Fruit fly (Drosophila melanogaster): ENCODE data around the gene CG34175.

dm6 chr2L:3351575-3352219 lies 46.1 kb upstream of the CG34175 start:
- no peak for TF ChIP-seq usp (GFP tag; optimal IDR thresholded peaks at IDR 0.05)
- no peak for TF ChIP-seq pan (optimal IDR thresholded peaks at IDR 0.05)
- no peak for TF ChIP-seq CG8478 (optimal IDR thresholded peaks at IDR 0.05)
- TF ChIP-seq EcR (GFP tag; optimal IDR thresholded peaks at IDR 0.05): no peak
- TF ChIP-seq psq (optimal IDR thresholded peaks at IDR 0.05): no peak
- no peak for TF ChIP-seq Dll (optimal IDR thresholded peaks at IDR 0.05)

All from whole organism.